Worm (Caenorhabditis elegans) whole organism, L4 larva: ENCODE measurements around the gene fbxa-135.

ENCODE experiments used
- F26F4.8 ChIP-seq: fragments of 200-800 bp; sonication (Bioruptor generic); conservative IDR thresholded peaks from 2 replicates; pipeline ENCODE4 v1.3.6; 2022; ENCODE audit warnings: missing genetic modification characterization, missing compliant biosample characterization
- R02D3.7 ChIP-seq: fragments of 150-350 bp; sonication (generic microtip); optimal IDR thresholded peaks from 3 replicates; lab custom pipeline; 2014; ENCODE audit warnings: missing biosample characterization, missing genetic modification characterization
- ceh-28 ChIP-seq: fragments of 150-350 bp; optimal IDR thresholded peaks from 2 replicates; lab custom pipeline; 2014; ENCODE audit warnings: missing biosample characterization, missing genetic modification reagents, missing genetic modification characterization
- duxl-1 ChIP-seq: sonication (generic microtip); optimal IDR thresholded peaks from 2 replicates; lab custom pipeline; 2016; ENCODE audit warnings: mild to moderate bottlenecking, missing genetic modification characterization, moderate library complexity, missing compliant biosample characterization; ENCODE audit not compliant: poor library complexity
- fkh-10 ChIP-seq: fragments of 150-350 bp; optimal IDR thresholded peaks from 2 replicates; lab custom pipeline; 2014; ENCODE audit warnings: missing biosample characterization, missing genetic modification reagents, missing genetic modification characterization
- hlh-30 ChIP-seq: sonication (generic microtip); optimal IDR thresholded peaks from 2 replicates; lab custom pipeline; 2017; ENCODE audit warnings: antibody characterized with exemption, mild to moderate bottlenecking, missing genetic modification characterization, missing compliant biosample characterization; ENCODE audit not compliant: insufficient read depth
- lin-39 ChIP-seq: fragments of 150-350 bp; optimal IDR thresholded peaks from 2 replicates; lab custom pipeline; 2014; ENCODE audit warnings: missing biosample characterization, missing genetic modification reagents, missing genetic modification characterization
- nhr-11 ChIP-seq: fragments of 150-350 bp; optimal IDR thresholded peaks from 2 replicates; lab custom pipeline; 2014; ENCODE audit warnings: missing biosample characterization, missing genetic modification characterization
- nhr-111 ChIP-seq: fragments of 200-800 bp; sonication (Bioruptor generic); optimal IDR thresholded peaks from 2 replicates; lab custom pipeline; 2018; ENCODE audit warnings: mild to moderate bottlenecking, missing genetic modification characterization, missing compliant biosample characterization
- nhr-237 ChIP-seq: sonication (generic microtip); optimal IDR thresholded peaks from 2 replicates; lab custom pipeline; 2017; ENCODE audit warnings: missing biosample characterization, missing genetic modification characterization
- ztf-11 ChIP-seq: fragments of 150-350 bp; optimal IDR thresholded peaks from 2 replicates; lab custom pipeline; 2014; ENCODE audit warnings: missing biosample characterization, missing genetic modification characterization

ce11 chrV:15380857-15381256, 21.2 kb upstream of the fbxa-135 start, which contains the start of gene dhs-23:
- TF ChIP-seq nhr-11 (tag; lab: Kevin White, UChicago): no peak
- TF ChIP-seq duxl-1: no peak
- no peak for TF ChIP-seq ceh-28 (tag; lab: Kevin White, UChicago)
- no peak for TF ChIP-seq lin-39 (tag; lab: Kevin White, UChicago)
- no peak for TF ChIP-seq ztf-11
- no peak for TF ChIP-seq fkh-10 (GFP tag; lab: Kevin White, UChicago)
- TF ChIP-seq nhr-111 (GFP tag; lab: Kevin White, UChicago): no peak
- TF ChIP-seq R02D3.7 (tag; lab: Kevin White, UChicago): no peak
- no peak for TF ChIP-seq nhr-237
- no peak for TF ChIP-seq F26F4.8
- TF ChIP-seq hlh-30 (tag; lab: Kevin White, UChicago): no peak
